Worm (Caenorhabditis elegans) whole organism, early embryonic: ENCODE results near the gene R10E4.9.

Experiments
- B0310.2 ChIP-seq: sonication (generic microtip); optimal IDR thresholded peaks from 2 replicates; lab custom pipeline; 2016; ENCODE audit warnings: mild to moderate bottlenecking, missing genetic modification characterization, missing compliant biosample characterization
- aly-1 ChIP-seq: sonication (generic microtip); optimal IDR thresholded peaks from 2 replicates; lab custom pipeline; 2016; ENCODE audit warnings: missing genetic modification characterization, missing compliant biosample characterization
- ama-1 ChIP-seq: fragments of 150-350 bp; optimal IDR thresholded peaks from 2 replicates; lab custom pipeline; 2014
- ceh-13 ChIP-seq: fragments of 200-800 bp; sonication (Bioruptor generic); optimal IDR thresholded peaks from 2 replicates; lab custom pipeline; 2018; ENCODE audit warnings: mild to moderate bottlenecking, missing genetic modification characterization, missing compliant biosample characterization
- flt-1 ChIP-seq: fragments of 200-800 bp; sonication (Bioruptor generic); IDR thresholded peaks from 2 replicates; pipeline ENCODE4 v1.3.6; 2022; ENCODE audit warnings: missing genetic modification characterization, missing compliant biosample characterization
- pes-1 ChIP-seq: fragments of 200-800 bp; sonication (Bioruptor generic); IDR thresholded peaks from 2 replicates; pipeline ENCODE4 v1.3.6; 2022; ENCODE audit warnings: missing genetic modification reagents, missing genetic modification characterization, missing compliant biosample characterization
- scrt-1 ChIP-seq: fragments of 200-800 bp; sonication (Bioruptor generic); IDR thresholded peaks from 2 replicates; pipeline ENCODE4 v1.3.6; 2022; ENCODE audit warnings: missing genetic modification characterization, missing compliant biosample characterization
- tbx-11 ChIP-seq: fragments of 200-800 bp; sonication (Bioruptor generic); IDR thresholded peaks from 2 replicates; pipeline ENCODE4 v1.3.6; 2022; ENCODE audit warnings: missing genetic modification characterization, missing compliant biosample characterization
- tbx-37 ChIP-seq: fragments of 200-800 bp; sonication (Bioruptor generic); conservative IDR thresholded peaks from 2 replicates; pipeline ENCODE4 v1.3.6; 2022; ENCODE audit warnings: missing genetic modification reagents, missing genetic modification characterization, missing compliant biosample characterization
- tra-4 ChIP-seq: sonication (generic microtip); optimal IDR thresholded peaks from 2 replicates; lab custom pipeline; 2017; ENCODE audit warnings: missing genetic modification characterization, missing compliant biosample characterization

DNA sequence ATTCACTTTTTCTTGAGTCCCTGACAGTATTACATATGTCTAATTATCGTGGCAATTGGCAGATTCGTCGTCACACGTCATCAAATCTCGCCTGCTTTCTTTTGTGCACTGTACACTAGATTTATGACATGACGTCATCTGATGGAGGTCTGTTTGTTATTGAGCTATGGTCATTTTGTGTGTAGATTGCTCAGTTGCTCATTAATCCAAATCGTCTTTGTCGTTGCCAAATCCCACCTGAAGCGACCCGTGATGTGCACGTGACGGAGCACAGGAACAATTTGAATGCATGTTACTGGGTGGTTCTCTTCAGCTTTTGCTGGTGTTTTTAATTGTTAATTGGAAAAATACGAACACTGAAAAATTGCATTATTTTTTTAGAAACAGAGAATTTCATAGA is 29.3 kb downstream of the R10E4.9 start:
- TF ChIP-seq flt-1 (no peak), ama-1 (lab: Kevin White, UChicago) (no peak), scrt-1 (no peak), ceh-13 (GFP tag; lab: Kevin White, UChicago) (no peak), tra-4 (tag; lab: Kevin White, UChicago) (no peak), tbx-37 (GFP tag; lab: Robert Waterston, UW) (no peak), pes-1 (no peak), tbx-11 (GFP tag; lab: Robert Waterston, UW) (no peak), B0310.2 (no peak), aly-1 (tag; lab: Kevin White, UChicago) (no peak)
